Worm (Caenorhabditis elegans): ENCODE data around the gene C25F9.13.

- no peak for TF ChIP-seq snpc-4 (tag; optimal IDR thresholded peaks at IDR 0.05)
- no peak for TF ChIP-seq skn-1 (tag; optimal IDR thresholded peaks at IDR 0.05)
- no peak for TF ChIP-seq F13H6.1 (tag; optimal IDR thresholded peaks at IDR 0.05)
- TF ChIP-seq crh-2 (tag; optimal IDR thresholded peaks at IDR 0.05): no peak
- TF ChIP-seq ama-1 (optimal IDR thresholded peaks at IDR 0.05): no peak
Observed at ce11 chrV:19362568-19362967, 36.2 kb downstream of the C25F9.13 start, which contains the start of gene C14B4.2.
